Worm (Caenorhabditis elegans): ENCODE measurements around the gene K02A6.3.

K02A6.3 gene

ce11 chrX:8274869-8275268, 43.1 kb upstream of the K02A6.3 start, which contains the start of gene ksr-1:
ksr-1 (plus strand) TSS chrX:8275169.
- TF ChIP-seq rcor-1 (GFP tag; IDR thresholded peaks at IDR 0.05) (no peak), Y67H2A.10 (GFP tag; conservative IDR thresholded peaks at IDR 0.05) (no peak), madf-10 (tag; optimal IDR thresholded peaks at IDR 0.05) (no peak)

- TF ChIP-seq dpl-1 (GFP tag; optimal IDR thresholded peaks at IDR 0.05) (no peak), mes-4 (tag; optimal IDR thresholded peaks at IDR 0.05) (no peak), lin-26 (GFP tag; IDR thresholded peaks at IDR 0.05) (no peak), rec-8 (tag; optimal IDR thresholded peaks at IDR 0.05) (no peak), D2030.7 (GFP tag; IDR thresholded peaks at IDR 0.05) (no peak), T07F8.4 (tag; optimal IDR thresholded peaks at IDR 0.05) (no peak), die-1 (tag; optimal IDR thresholded peaks at IDR 0.05) (no peak), nhr-120 (GFP tag; IDR thresholded peaks at IDR 0.05) (no peak), F57C9.4 (tag; optimal IDR thresholded peaks at IDR 0.05) (no peak)
Measured at ce11 chrX:8273496-8273895, 41.8 kb upstream of the K02A6.3 start.

- TF ChIP-seq hmg-20 (GFP tag; IDR thresholded peaks at IDR 0.05), result no peak
- TF ChIP-seq F33H1.4 (GFP tag; IDR thresholded peaks at IDR 0.05), result no peak
- TF ChIP-seq madf-10 (tag; optimal IDR thresholded peaks at IDR 0.05), result no peak
- TF ChIP-seq mel-28 (tag; optimal IDR thresholded peaks at IDR 0.05; ENCODE audit: borderline replicate concordance), result no peak
- TF ChIP-seq tbx-9 (tag; optimal IDR thresholded peaks at IDR 0.05; ENCODE audit: borderline replicate concordance), result no peak
- TF ChIP-seq chd-7 (tag; optimal IDR thresholded peaks at IDR 0.05), result no peak
- no peak for TF ChIP-seq ztf-28 (GFP tag; IDR thresholded peaks at IDR 0.05)
- no peak for TF ChIP-seq nhr-179 (tag; optimal IDR thresholded peaks at IDR 0.05)
- TF ChIP-seq snpc-1.1 (tag; optimal IDR thresholded peaks at IDR 0.05; ENCODE audit: insufficient read depth), result no peak
- TF ChIP-seq ZK185.1 (tag; optimal IDR thresholded peaks at IDR 0.05; ENCODE audit: poor library complexity, severe bottlenecking), result no peak
- no peak for TF ChIP-seq cebp-2 (GFP tag; IDR thresholded peaks at IDR 0.05)
- TF ChIP-seq lin-26 (GFP tag; IDR thresholded peaks at IDR 0.05), result no peak
- no peak for TF ChIP-seq aptf-2 (GFP tag; conservative IDR thresholded peaks at IDR 0.05)
- no peak for TF ChIP-seq ztf-25 (GFP tag; IDR thresholded peaks at IDR 0.05)
Measured at ce11 chrX:8270971-8271553, 39.3 kb upstream of the K02A6.3 start, which contains the start of gene cutl-29. cutl-29 (minus strand) TSS chrX:8271021.

ce11 chrX:8268083-8268482, 36.4 kb upstream of the K02A6.3 start:
- TF ChIP-seq xnd-1 (tag; optimal IDR thresholded peaks at IDR 0.05) (no peak), snpc-1.1 (tag; optimal IDR thresholded peaks at IDR 0.05; ENCODE audit: insufficient read depth) (no peak), ztf-6 (GFP tag; IDR thresholded peaks at IDR 0.05) (no peak), let-607 (tag; optimal IDR thresholded peaks at IDR 0.05) (no peak), C17E4.6 (GFP tag; IDR thresholded peaks at IDR 0.05) (no peak), dpl-1 (GFP tag; optimal IDR thresholded peaks at IDR 0.05) (no peak), ceh-91 (GFP tag; IDR thresholded peaks at IDR 0.05) (no peak), F23B12.7 (tag; optimal IDR thresholded peaks at IDR 0.05; ENCODE audit: insufficient read depth) (no peak), ceh-100 (GFP tag; IDR thresholded peaks at IDR 0.05) (no peak), bed-1 (GFP tag; IDR thresholded peaks at IDR 0.05) (no peak)

Data from whole organism, young adult.